Worm (Caenorhabditis elegans) whole organism, L2 larva: ENCODE results near the gene C06C3.3.

Experiments used
- F13H6.1 ChIP-seq: sonication (generic microtip); optimal IDR thresholded peaks from 2 replicates; lab custom pipeline; 2016; ENCODE audit warnings: missing genetic modification characterization, missing compliant biosample characterization
- R02D3.7 ChIP-seq: fragments of 150-350 bp; optimal IDR thresholded peaks from 2 replicates; lab custom pipeline; 2014; ENCODE audit warnings: missing biosample characterization, missing genetic modification characterization
- mab-5 ChIP-seq: fragments of 150-350 bp; optimal IDR thresholded peaks from 2 replicates; lab custom pipeline; 2014; ENCODE audit warnings: missing biosample characterization, missing genetic modification characterization
- nhr-237 ChIP-seq: fragments of 150-350 bp; optimal IDR thresholded peaks from 2 replicates; lab custom pipeline; 2014; ENCODE audit warnings: missing biosample characterization, missing genetic modification characterization
- nhr-77 ChIP-seq: fragments of 150-350 bp; optimal IDR thresholded peaks from 2 replicates; lab custom pipeline; 2014; ENCODE audit warnings: missing biosample characterization, missing genetic modification characterization
- peb-1 ChIP-seq: fragments of 150-350 bp; optimal IDR thresholded peaks from 2 replicates; lab custom pipeline; 2014; ENCODE audit warnings: missing biosample characterization, missing genetic modification characterization
- snpc-4 ChIP-seq: fragments of 150-350 bp; optimal IDR thresholded peaks from 2 replicates; lab custom pipeline; 2014; ENCODE audit warnings: missing biosample characterization, missing genetic modification characterization

DNA sequence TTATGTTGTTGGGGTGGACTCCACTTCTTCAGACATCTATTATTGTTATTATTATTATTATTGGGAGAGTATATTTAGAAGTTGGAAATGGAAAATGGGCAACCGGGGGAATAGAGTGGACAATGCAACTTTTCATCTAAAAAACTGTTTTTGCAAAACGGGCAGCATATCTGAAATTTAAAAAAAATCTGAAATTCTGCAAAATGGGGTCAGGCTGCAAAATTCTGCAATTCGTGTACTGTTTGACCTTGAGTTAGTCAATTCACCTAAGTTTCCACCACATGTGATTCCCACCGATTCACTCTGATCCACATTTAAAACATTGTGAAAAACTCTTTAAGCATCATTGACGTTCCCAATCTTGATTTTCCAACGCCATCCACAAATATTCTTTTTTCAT lies 698 bp upstream of the C06C3.3 start, which contains the start of gene C06C3.4:
- TF ChIP-seq nhr-77 (tag; lab: Kevin White, UChicago) (no peak), nhr-237 (no peak), R02D3.7 (tag; lab: Kevin White, UChicago) (no peak), F13H6.1 (tag; lab: Kevin White, UChicago) (no peak), mab-5 (tag; lab: Kevin White, UChicago) (no peak), snpc-4 (tag; lab: Kevin White, UChicago) (no peak), peb-1 (tag; lab: Kevin White, UChicago) (no peak)
